Worm (Caenorhabditis elegans) whole organism, young adult: ENCODE results near the gene C53D6.4.

Source experiments
- B0019.2 ChIP-seq: fragments of 200-800 bp; sonication (Bioruptor generic); conservative IDR thresholded peaks from 2 replicates; pipeline ENCODE4 v1.3.6; 2022; ENCODE audit warnings: missing genetic modification reagents, missing genetic modification characterization, missing compliant biosample characterization
- B0261.1 ChIP-seq: sonication (generic microtip); optimal IDR thresholded peaks from 2 replicates; lab custom pipeline; 2016; ENCODE audit warnings: mild to moderate bottlenecking, missing genetic modification characterization, moderate library complexity, missing compliant biosample characterization
- F37B4.10 ChIP-seq: fragments of 200-800 bp; sonication (Bioruptor generic); IDR thresholded peaks from 2 replicates; pipeline ENCODE4 v1.3.6; 2022; ENCODE audit warnings: missing genetic modification characterization, missing compliant biosample characterization
- F57C9.4 ChIP-seq: sonication (generic microtip); optimal IDR thresholded peaks from 2 replicates; lab custom pipeline; 2017; ENCODE audit warnings: mild to moderate bottlenecking, missing genetic modification characterization, missing compliant biosample characterization
- K11D2.4 ChIP-seq: fragments of 200-800 bp; sonication (Bioruptor generic); IDR thresholded peaks from 2 replicates; pipeline ENCODE4 v1.3.6; 2022; ENCODE audit warnings: missing genetic modification reagents, missing genetic modification characterization, missing compliant biosample characterization
- T07F8.4 ChIP-seq: sonication (generic microtip); optimal IDR thresholded peaks from 2 replicates; lab custom pipeline; 2016; ENCODE audit warnings: mild to moderate bottlenecking, missing genetic modification characterization, moderate library complexity, missing compliant biosample characterization
- Y79H2A.3 ChIP-seq: fragments of 200-800 bp; sonication (Bioruptor generic); conservative IDR thresholded peaks from 2 replicates; pipeline ENCODE4 v1.3.6; 2022; ENCODE audit warnings: missing genetic modification reagents, missing genetic modification characterization, missing compliant biosample characterization
- atf-7 ChIP-seq: sonication (generic microtip); optimal IDR thresholded peaks from 2 replicates; lab custom pipeline; 2017; ENCODE audit warnings: mild to moderate bottlenecking, missing genetic modification characterization, missing compliant biosample characterization
- attf-3 ChIP-seq: fragments of 200-800 bp; sonication (Bioruptor generic); conservative IDR thresholded peaks from 2 replicates; pipeline ENCODE4 v1.3.6; 2022; ENCODE audit warnings: missing genetic modification reagents, missing genetic modification characterization, missing compliant biosample characterization
- ccch-3 ChIP-seq: fragments of 200-800 bp; sonication (Bioruptor generic); optimal IDR thresholded peaks from 2 replicates; lab custom pipeline; 2018; ENCODE audit warnings: mild to moderate bottlenecking, missing genetic modification characterization, missing compliant biosample characterization
- cebp-1 ChIP-seq, 2 experiments: fragments of 200-800 bp in 1 of 2; sonication (Bioruptor generic) in 1 of 2; sonication (generic microtip) in 1 of 2; IDR thresholded peaks in 1 of 2; optimal IDR thresholded peaks in 1 of 2; 2 replicates each; pipeline versions ENCODE4 v1.3.6 to Lab custom; 2017 to 2022; ENCODE audit warnings: missing compliant biosample characterization in 2 of 2, missing genetic modification characterization in 2 of 2, mild to moderate bottlenecking in 1 of 2, missing genetic modification reagents in 1 of 2, moderate library complexity in 1 of 2
- ceh-58 ChIP-seq: fragments of 200-800 bp; sonication (Bioruptor generic); IDR thresholded peaks from 2 replicates; pipeline ENCODE4 v1.3.6; 2022; ENCODE audit warnings: missing genetic modification characterization, missing compliant biosample characterization
- ceh-79 ChIP-seq: sonication (generic microtip); optimal IDR thresholded peaks from 2 replicates; lab custom pipeline; 2017; ENCODE audit warnings: mild to moderate bottlenecking, missing genetic modification characterization, missing compliant biosample characterization
- egrh-3 ChIP-seq: fragments of 200-800 bp; sonication (Bioruptor generic); IDR thresholded peaks from 2 replicates; pipeline ENCODE4 v1.3.6; 2022; ENCODE audit warnings: missing genetic modification reagents, missing genetic modification characterization, missing compliant biosample characterization
- ekl-4 ChIP-seq: fragments of 200-800 bp; sonication (Bioruptor generic); IDR thresholded peaks from 2 replicates; pipeline ENCODE4 v1.3.6; 2022; ENCODE audit warnings: missing genetic modification reagents, missing genetic modification characterization, missing compliant biosample characterization
- hlh-12 ChIP-seq: sonication (generic microtip); optimal IDR thresholded peaks from 2 replicates; lab custom pipeline; 2016; ENCODE audit warnings: missing genetic modification characterization, missing compliant biosample characterization
- hmg-20 ChIP-seq: fragments of 200-800 bp; sonication (Bioruptor generic); IDR thresholded peaks from 2 replicates; pipeline ENCODE4 v1.3.6; 2022; ENCODE audit warnings: missing genetic modification reagents, missing genetic modification characterization, missing compliant biosample characterization
- hrde-1 ChIP-seq: sonication (generic microtip); optimal IDR thresholded peaks from 2 replicates; lab custom pipeline; 2016; ENCODE audit warnings: missing genetic modification characterization, mild to moderate bottlenecking, missing compliant biosample characterization, moderate library complexity, missing genotype, missing genetic modification reagents, borderline replicate concordance
- lsl-1 ChIP-seq: fragments of 200-800 bp; sonication (Bioruptor generic); optimal IDR thresholded peaks from 2 replicates; lab custom pipeline; 2018; ENCODE audit warnings: mild to moderate bottlenecking, missing genetic modification characterization, moderate library complexity, missing compliant biosample characterization
- madf-3 ChIP-seq: fragments of 200-800 bp; sonication (Bioruptor generic); IDR thresholded peaks from 2 replicates; pipeline ENCODE4 v1.3.6; 2022; ENCODE audit warnings: missing genetic modification reagents, missing genetic modification characterization, missing compliant biosample characterization
- mes-4 ChIP-seq: sonication (generic microtip); optimal IDR thresholded peaks from 2 replicates; lab custom pipeline; 2016; ENCODE audit warnings: missing genotype, missing genetic modification characterization, missing compliant biosample characterization
- nfyb-1 ChIP-seq: fragments of 200-800 bp; sonication (Bioruptor generic); IDR thresholded peaks from 2 replicates; pipeline ENCODE4 v1.3.6; 2022; ENCODE audit warnings: missing genetic modification reagents, missing genetic modification characterization, missing compliant biosample characterization
- nhr-120 ChIP-seq: fragments of 200-800 bp; sonication (Bioruptor generic); IDR thresholded peaks from 2 replicates; pipeline ENCODE4 v1.3.6; 2022; ENCODE audit warnings: missing genetic modification characterization, missing compliant biosample characterization
- nhr-80 ChIP-seq: sonication (generic microtip); optimal IDR thresholded peaks from 2 replicates; lab custom pipeline; 2016; ENCODE audit warnings: missing genetic modification characterization, missing compliant biosample characterization
- sea-2 ChIP-seq: fragments of 200-800 bp; sonication (Bioruptor generic); IDR thresholded peaks from 2 replicates; pipeline ENCODE4 v1.3.6; 2022; ENCODE audit warnings: missing genetic modification characterization, missing compliant biosample characterization
- snpc-1.1 ChIP-seq: sonication (generic microtip); optimal IDR thresholded peaks from 2 replicates; lab custom pipeline; 2017; ENCODE audit warnings: missing genetic modification characterization, mild to moderate bottlenecking, missing compliant biosample characterization, antibody characterized with exemption, moderate library complexity, missing genotype, missing genetic modification reagents; ENCODE audit not compliant: insufficient read depth
- snpc-1.3 ChIP-seq: sonication (generic microtip); optimal IDR thresholded peaks from 2 replicates; lab custom pipeline; 2017; ENCODE audit warnings: missing genetic modification characterization, mild to moderate bottlenecking, missing compliant biosample characterization, antibody characterized with exemption, moderate library complexity, missing genotype, missing genetic modification reagents; ENCODE audit not compliant: insufficient read depth
- tbp1 ChIP-seq: fragments of 200-800 bp; sonication (Bioruptor generic); optimal IDR thresholded peaks from 2 replicates; lab custom pipeline; 2018; ENCODE audit warnings: mild to moderate bottlenecking, missing genetic modification characterization, missing compliant biosample characterization
- tbx-9 ChIP-seq: sonication (generic microtip); optimal IDR thresholded peaks from 2 replicates; lab custom pipeline; 2016; ENCODE audit warnings: borderline replicate concordance, missing genetic modification characterization, inconsistent platforms, missing compliant biosample characterization
- unc-130 ChIP-seq: sonication (generic microtip); optimal IDR thresholded peaks from 2 replicates; lab custom pipeline; 2016; ENCODE audit warnings: missing genetic modification reagents, missing genetic modification characterization, missing compliant biosample characterization
- zfh-2 ChIP-seq: fragments of 200-800 bp; sonication (Bioruptor generic); conservative IDR thresholded peaks from 2 replicates; pipeline ENCODE4 v1.3.6; 2022; ENCODE audit warnings: missing genetic modification reagents, missing genetic modification characterization, missing compliant biosample characterization
- ztf-22 ChIP-seq: fragments of 200-800 bp; sonication (Bioruptor generic); optimal IDR thresholded peaks from 2 replicates; lab custom pipeline; 2018; ENCODE audit warnings: mild to moderate bottlenecking, missing genetic modification characterization, moderate library complexity, missing compliant biosample characterization
- ztf-28 ChIP-seq: fragments of 200-800 bp; sonication (Bioruptor generic); IDR thresholded peaks from 2 replicates; pipeline ENCODE4 v1.3.6; 2022; ENCODE audit warnings: missing genetic modification reagents, missing genetic modification characterization, missing compliant biosample characterization

Gene C53D6.4

ce11 chrIV:9067277-9068197 lies 46.8 kb upstream of the C53D6.4 start (continued):
- TF ChIP-seq nfyb-1 (GFP tag; lab: Robert Waterston, UW) (0 out of 2 replicates have a peak, but pooled peaks have one; percentile 20), ztf-28 (GFP tag; lab: Robert Waterston, UW) (peak; percentile 13; the same call in 1 of the 2 replicates), madf-3 (GFP tag; lab: Robert Waterston, UW) (0 out of 2 replicates have a peak, but pooled peaks have one; percentile 14), lsl-1 (GFP tag; lab: Kevin White, UChicago) (peak; percentile 26), hmg-20 (0 out of 2 replicates have a peak, but pooled peaks have one; percentile 6)

- TF ChIP-seq cebp-1 (GFP tag; IDR thresholded peaks at IDR 0.05; lab: Robert Waterston, UW), result no peak
- TF ChIP-seq cebp-1 (tag; optimal IDR thresholded peaks at IDR 0.05; lab: Kevin White, UChicago), result peak; percentile 25
- no peak for TF ChIP-seq F37B4.10
Measured at ce11 chrIV:9063518-9063917, 42.8 kb upstream of the C53D6.4 start.

- TF ChIP-seq ccch-3 (GFP tag; lab: Kevin White, UChicago) (no peak), atf-7 (tag; lab: Kevin White, UChicago) (no peak), hrde-1 (tag; lab: Kevin White, UChicago) (no peak), madf-3 (GFP tag; lab: Robert Waterston, UW) (no peak), B0019.2 (GFP tag; lab: Robert Waterston, UW) (no peak), ekl-4 (no peak), tbp1 (no peak), ceh-58 (GFP tag; lab: Robert Waterston, UW) (no peak), sea-2 (no peak), snpc-1.1 (tag; lab: Kevin White, UChicago) (no peak), F57C9.4 (tag; lab: Kevin White, UChicago) (no peak), snpc-1.3 (no peak)
Measured at ce11 chrIV:9053403-9053802, 32.7 kb upstream of the C53D6.4 start.

- no peak for TF ChIP-seq nhr-80 (tag; lab: Kevin White, UChicago)
- no peak for TF ChIP-seq zfh-2 (GFP tag; lab: Robert Waterston, UW)
- no peak for TF ChIP-seq mes-4 (tag; lab: Kevin White, UChicago)
- TF ChIP-seq tbx-9, result no peak
- TF ChIP-seq ceh-79, result no peak
- no peak for TF ChIP-seq attf-3 (GFP tag; lab: Robert Waterston, UW)
- TF ChIP-seq ztf-28 (GFP tag; lab: Robert Waterston, UW), result no peak
- no peak for TF ChIP-seq ceh-58 (GFP tag; lab: Robert Waterston, UW)
- no peak for TF ChIP-seq cebp-1 (GFP tag; IDR thresholded peaks at IDR 0.05; lab: Robert Waterston, UW)
- TF ChIP-seq cebp-1 (tag; optimal IDR thresholded peaks at IDR 0.05; lab: Kevin White, UChicago), result no peak
- no peak for TF ChIP-seq egrh-3 (GFP tag; lab: Robert Waterston, UW)
- TF ChIP-seq K11D2.4 (GFP tag; lab: Robert Waterston, UW), result no peak
- no peak for TF ChIP-seq ztf-22 (GFP tag; lab: Kevin White, UChicago)
- no peak for TF ChIP-seq nhr-120 (GFP tag; lab: Robert Waterston, UW)
- TF ChIP-seq B0261.1 (tag; lab: Kevin White, UChicago), result no peak
- no peak for TF ChIP-seq Y79H2A.3 (GFP tag; lab: Robert Waterston, UW)
- no peak for TF ChIP-seq T07F8.4 (tag; lab: Kevin White, UChicago)
- TF ChIP-seq unc-130 (GFP tag; lab: Kevin White, UChicago), result no peak
- no peak for TF ChIP-seq hlh-12 (tag; lab: Kevin White, UChicago)
Measured at ce11 chrIV:9051510-9052175, 30.9 kb upstream of the C53D6.4 start.
